Worm (Caenorhabditis elegans) whole organism, young adult: Measurements from ENCODE around the gene mab-10.

Experiments used
- D2030.7 ChIP-seq: fragments of 200-800 bp; sonication (Bioruptor generic); IDR thresholded peaks from 2 replicates; pipeline ENCODE4 v1.3.6; 2022; ENCODE audit warnings: missing genetic modification reagents, missing genetic modification characterization, missing compliant biosample characterization
- K12H6.12 ChIP-seq: fragments of 200-800 bp; sonication (Bioruptor generic); optimal IDR thresholded peaks from 2 replicates; lab custom pipeline; 2018; ENCODE audit warnings: mild to moderate bottlenecking, missing genetic modification characterization, missing compliant biosample characterization
- akir-1 ChIP-seq: fragments of 200-800 bp; sonication (Bioruptor generic); optimal IDR thresholded peaks from 2 replicates; lab custom pipeline; 2018; ENCODE audit warnings: mild to moderate bottlenecking, missing genetic modification characterization, moderate library complexity, missing compliant biosample characterization
- ama-1 ChIP-seq, 3 experiments: fragments of 150-350 bp in 1 of 3; sonication (generic microtip) in 2 of 3; optimal IDR thresholded peaks; 2 replicates each; lab custom pipeline; 2014 to 2018; ENCODE audit warnings: missing biosample characterization in 2 of 3, missing genetic modification characterization in 2 of 3, missing genetic modification reagents in 2 of 3
- bed-1 ChIP-seq: fragments of 200-800 bp; sonication (Bioruptor generic); IDR thresholded peaks from 2 replicates; pipeline ENCODE4 v1.3.6; 2022; ENCODE audit warnings: missing genetic modification reagents, missing genetic modification characterization, missing compliant biosample characterization
- dpff-1 ChIP-seq: sonication (generic microtip); optimal IDR thresholded peaks from 2 replicates; lab custom pipeline; 2017; ENCODE audit warnings: mild to moderate bottlenecking, missing genetic modification characterization, missing compliant biosample characterization
- hlh-26 ChIP-seq: fragments of 200-800 bp; sonication (Bioruptor generic); conservative IDR thresholded peaks from 2 replicates; pipeline ENCODE4 v1.3.6; 2022; ENCODE audit warnings: missing genetic modification reagents, missing genetic modification characterization, missing compliant biosample characterization
- lag-1 ChIP-seq: fragments of 200-800 bp; sonication (Bioruptor generic); IDR thresholded peaks from 2 replicates; pipeline ENCODE4 v1.3.6; 2022; ENCODE audit warnings: missing genetic modification reagents, missing genetic modification characterization, missing compliant biosample characterization
- unc-130 ChIP-seq: sonication (generic microtip); optimal IDR thresholded peaks from 2 replicates; lab custom pipeline; 2016; ENCODE audit warnings: missing genetic modification reagents, missing genetic modification characterization, missing compliant biosample characterization

DNA sequence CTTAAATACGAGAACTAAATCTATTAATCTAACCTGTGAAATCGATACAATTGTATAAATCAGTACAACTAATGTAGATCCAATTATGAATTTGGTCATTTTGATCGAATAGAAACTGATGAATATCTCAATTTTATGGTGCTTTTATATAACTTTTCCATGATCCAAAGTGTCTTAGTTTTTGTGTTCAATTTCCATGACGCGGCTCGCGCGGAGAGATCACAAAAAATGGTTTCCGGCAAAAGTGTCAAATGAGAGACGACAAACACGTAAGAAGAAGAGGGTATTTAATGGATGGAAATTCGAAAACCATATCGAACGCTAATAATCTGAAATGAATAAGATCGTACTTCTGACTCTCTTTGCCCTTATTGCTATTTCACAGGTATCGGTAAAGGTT, 36.7 kb downstream of the mab-10 start, which contains the start of the genes C06A1.6 and C06A1.7:
- no peak for TF ChIP-seq bed-1 (GFP tag; lab: Robert Waterston, UW)
- no peak for TF ChIP-seq unc-130 (GFP tag; lab: Kevin White, UChicago)
- TF ChIP-seq D2030.7 (GFP tag; lab: Robert Waterston, UW): no peak
- TF ChIP-seq ama-1 (optimal IDR thresholded peaks at IDR 0.05; lab: Kevin White, UChicago): no peak
- no peak for TF ChIP-seq ama-1 (GFP tag; optimal IDR thresholded peaks at IDR 0.05; lab: Kevin White, UChicago)
- no peak for TF ChIP-seq akir-1
- no peak for TF ChIP-seq hlh-26
- TF ChIP-seq dpff-1: no peak
- no peak for TF ChIP-seq lag-1 (GFP tag; lab: Robert Waterston, UW)
- TF ChIP-seq K12H6.12 (tag; lab: Kevin White, UChicago): no peak
